Worm (Caenorhabditis elegans) whole organism, late embryonic: Measurements from ENCODE around the gene pqn-53.

Experiments used
- K02D7.2 ChIP-seq: sonication (generic microtip); optimal IDR thresholded peaks from 2 replicates; lab custom pipeline; 2017; ENCODE audit warnings: mild to moderate bottlenecking, missing genetic modification characterization, missing compliant biosample characterization
- madf-2 ChIP-seq: sonication (generic microtip); optimal IDR thresholded peaks from 2 replicates; lab custom pipeline; 2017; ENCODE audit warnings: missing genetic modification characterization, missing compliant biosample characterization
- nhr-11 ChIP-seq: fragments of 150-350 bp; optimal IDR thresholded peaks from 2 replicates; lab custom pipeline; 2014; ENCODE audit warnings: missing biosample characterization, missing genetic modification characterization

DNA sequence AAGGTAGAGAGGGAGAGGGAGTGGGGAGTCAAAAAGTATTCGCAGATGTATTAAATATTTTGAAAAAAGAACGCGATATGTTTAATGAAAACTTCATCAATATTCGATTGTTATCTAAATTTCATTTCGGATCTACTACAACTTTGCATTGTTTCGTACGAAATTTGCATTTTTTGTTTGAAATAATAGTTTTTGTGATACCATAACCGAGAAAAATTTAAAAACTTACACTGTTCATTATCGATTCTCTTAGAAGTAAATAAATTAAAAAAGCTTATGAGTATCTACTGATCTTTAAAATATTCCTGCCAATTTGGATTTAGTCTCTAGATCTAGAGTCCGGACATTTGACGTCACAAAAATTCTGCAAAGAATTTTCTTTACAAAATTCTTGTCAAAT, 15.1 kb upstream of the pqn-53 start, which contains the start of gene R07B7.9:
- no peak for TF ChIP-seq madf-2 (tag; lab: Kevin White, UChicago)
- TF ChIP-seq nhr-11 (tag; lab: Kevin White, UChicago), result no peak
- TF ChIP-seq K02D7.2, result no peak
